Fruit fly (Drosophila melanogaster): ENCODE data around the gene CG42709.

Gene CG42709

DNA sequence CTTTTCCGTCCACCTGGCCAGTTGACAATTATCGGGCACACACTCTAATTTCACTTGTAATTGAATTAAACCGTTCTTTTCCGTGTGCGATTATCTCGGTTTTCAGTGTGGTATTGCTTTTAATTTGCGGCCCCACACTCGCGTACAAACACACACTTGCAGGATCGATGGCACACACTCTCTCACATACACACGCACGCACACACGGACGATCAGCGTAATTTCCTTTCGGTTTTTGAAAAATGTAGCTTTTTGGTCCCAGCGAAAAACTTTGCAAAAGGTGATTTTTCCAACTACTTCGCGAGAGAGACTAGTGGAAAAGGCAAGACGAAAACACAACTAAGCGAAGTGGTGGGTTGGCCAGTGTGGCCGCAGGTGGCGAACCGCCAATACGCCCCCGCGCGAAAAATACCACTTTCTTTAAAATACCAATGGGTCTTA lies 14.8 kb downstream of the CG42709 start, which contains the start of gene Atg1 (continued):
- TF ChIP-seq pros (GFP tag; optimal IDR thresholded peaks at IDR 0.05) = peak; percentile 49
- peak; percentile 22 for TF ChIP-seq CG12071 (GFP tag; optimal IDR thresholded peaks at IDR 0.05)
- no peak for TF ChIP-seq CG1602 (GFP tag; optimal IDR thresholded peaks at IDR 0.05)
- TF ChIP-seq Sin3A (optimal IDR thresholded peaks at IDR 0.05) = peak; percentile 6
- no peak for TF ChIP-seq Mrtf (GFP tag; IDR thresholded peaks at IDR 0.05)
- TF ChIP-seq CG33557 (GFP tag; optimal IDR thresholded peaks at IDR 0.05) = no peak
- TF ChIP-seq CG16813 (GFP tag; IDR thresholded peaks at IDR 0.05; ENCODE audit: partially characterized antibody) = peak; percentile 38; the same call in 1 of the 3 replicates
- no peak for TF ChIP-seq bab2 (GFP tag; optimal IDR thresholded peaks at IDR 0.05)
- TF ChIP-seq CG18764 (GFP tag; optimal IDR thresholded peaks at IDR 0.05) = no peak
- TF ChIP-seq Fer3 (tag; optimal IDR thresholded peaks at IDR 0.05) = no peak
- no peak; the same call in 1 of the 2 replicates for TF ChIP-seq seq (GFP tag; IDR thresholded peaks at IDR 0.05)
- TF ChIP-seq pnt (GFP tag; optimal IDR thresholded peaks at IDR 0.05) = no peak
- no peak for TF ChIP-seq CG2129 (GFP tag; IDR thresholded peaks at IDR 0.05; ENCODE audit: partially characterized antibody)
- peak; percentile 19 for TF ChIP-seq wek (GFP tag; optimal IDR thresholded peaks at IDR 0.05)
- peak; percentile 69 for TF ChIP-seq CG9797 (GFP tag; optimal IDR thresholded peaks at IDR 0.05)
- no peak for TF ChIP-seq zfh2 (GFP tag; optimal IDR thresholded peaks at IDR 0.05)
- no peak for TF ChIP-seq ro (GFP tag; IDR thresholded peaks at IDR 0.05)
- peak; percentile 20 for TF ChIP-seq Lhr (GFP tag; optimal IDR thresholded peaks at IDR 0.05)
- no peak; the same call in 2 of the 3 replicates for TF ChIP-seq Dbx (GFP tag; IDR thresholded peaks at IDR 0.05)
- no peak for TF ChIP-seq CG14014 (GFP tag; IDR thresholded peaks at IDR 0.05)
- no peak for TF ChIP-seq CG15011 (GFP tag; optimal IDR thresholded peaks at IDR 0.05)
- peak; percentile 62 for TF ChIP-seq pzg (GFP tag; optimal IDR thresholded peaks at IDR 0.05)
- TF ChIP-seq lov (optimal IDR thresholded peaks at IDR 0.05) = no peak
- no peak for TF ChIP-seq lov (GFP tag; IDR thresholded peaks at IDR 0.05)
- no peak for TF ChIP-seq Mes4 (GFP tag; optimal IDR thresholded peaks at IDR 0.05)
- no peak for TF ChIP-seq CG16815 (GFP tag; optimal IDR thresholded peaks at IDR 0.05)
- peak; percentile 6 for TF ChIP-seq CG3995 (GFP tag; optimal IDR thresholded peaks at IDR 0.05)
- TF ChIP-seq dimm (GFP tag; IDR thresholded peaks at IDR 0.05) = no peak
- TF ChIP-seq scrt (GFP tag; optimal IDR thresholded peaks at IDR 0.05) = no peak
- no peak for TF ChIP-seq Lim3 (GFP tag; IDR thresholded peaks at IDR 0.05)
- TF ChIP-seq mld (GFP tag; IDR thresholded peaks at IDR 0.05; ENCODE audit: partially characterized antibody) = no peak
- no peak for TF ChIP-seq kni (GFP tag; optimal IDR thresholded peaks at IDR 0.05)
- no peak for TF ChIP-seq Chrac-16 (GFP tag; optimal IDR thresholded peaks at IDR 0.05)
- no peak for TF ChIP-seq az2 (GFP tag; optimal IDR thresholded peaks at IDR 0.05)
- no peak for TF ChIP-seq CG7372 (GFP tag; IDR thresholded peaks at IDR 0.05)
- TF ChIP-seq CG12391 (tag; optimal IDR thresholded peaks at IDR 0.05) = no peak
- TF ChIP-seq Gsc (GFP tag; IDR thresholded peaks at IDR 0.05) = no peak
- TF ChIP-seq insv (GFP tag; optimal IDR thresholded peaks at IDR 0.05) = peak in 1 of 2 experiments; percentile 19
- peak; percentile 22 for TF ChIP-seq CG17829 (tag; optimal IDR thresholded peaks at IDR 0.05)
- no peak for TF ChIP-seq CG2889 (GFP tag; IDR thresholded peaks at IDR 0.05)
- TF ChIP-seq CG6854 (GFP tag; optimal IDR thresholded peaks at IDR 0.05) = peak; percentile 54
- no peak for TF ChIP-seq Sry-β (GFP tag; optimal IDR thresholded peaks at IDR 0.05)
- no peak for TF ChIP-seq phol (tag; optimal IDR thresholded peaks at IDR 0.05)
- peak; percentile 17 for TF ChIP-seq CG34376 (GFP tag; optimal IDR thresholded peaks at IDR 0.05)
- TF ChIP-seq CG17328 (GFP tag; IDR thresholded peaks at IDR 0.05) = no peak
- no peak; the same call in 1 of the 2 replicates for TF ChIP-seq amos (GFP tag; IDR thresholded peaks at IDR 0.05; ENCODE audit: partially characterized antibody)
- no peak for TF ChIP-seq CG10209 (GFP tag; optimal IDR thresholded peaks at IDR 0.05)
- TF ChIP-seq CG11247 (GFP tag; IDR thresholded peaks at IDR 0.05) = no peak
- no peak for TF ChIP-seq PHDP (tag; optimal IDR thresholded peaks at IDR 0.05)
- no peak for TF ChIP-seq CG33213 (GFP tag; optimal IDR thresholded peaks at IDR 0.05)
- TF ChIP-seq CG32772 (GFP tag; IDR thresholded peaks at IDR 0.05) = no peak
- no peak for TF ChIP-seq CG18011 (GFP tag; optimal IDR thresholded peaks at IDR 0.05)
